Worm (Caenorhabditis elegans) whole organism, young adult: ENCODE data around the gene Y46D2A.1.

Source experiments
- C17E4.6 ChIP-seq: fragments of 200-800 bp; sonication (Bioruptor generic); IDR thresholded peaks from 2 replicates; pipeline ENCODE4 v1.3.6; 2022; ENCODE audit warnings: missing genetic modification reagents, missing genetic modification characterization, missing compliant biosample characterization
- D2030.7 ChIP-seq: fragments of 200-800 bp; sonication (Bioruptor generic); IDR thresholded peaks from 2 replicates; pipeline ENCODE4 v1.3.6; 2022; ENCODE audit warnings: missing genetic modification reagents, missing genetic modification characterization, missing compliant biosample characterization
- F49E8.2 ChIP-seq: sonication (generic microtip); optimal IDR thresholded peaks from 3 replicates; lab custom pipeline; 2017; ENCODE audit warnings: missing genetic modification characterization, mild to moderate bottlenecking, missing compliant biosample characterization, antibody characterized with exemption, moderate library complexity; ENCODE audit not compliant: insufficient read depth
- K12H6.12 ChIP-seq: fragments of 200-800 bp; sonication (Bioruptor generic); optimal IDR thresholded peaks from 2 replicates; lab custom pipeline; 2018; ENCODE audit warnings: mild to moderate bottlenecking, missing genetic modification characterization, missing compliant biosample characterization
- T07F8.4 ChIP-seq: sonication (generic microtip); optimal IDR thresholded peaks from 2 replicates; lab custom pipeline; 2016; ENCODE audit warnings: mild to moderate bottlenecking, missing genetic modification characterization, moderate library complexity, missing compliant biosample characterization
- T26A5.8 ChIP-seq: sonication (generic microtip); optimal IDR thresholded peaks from 2 replicates; lab custom pipeline; 2016; ENCODE audit warnings: missing genetic modification characterization, missing compliant biosample characterization
- Y79H2A.3 ChIP-seq: fragments of 200-800 bp; sonication (Bioruptor generic); conservative IDR thresholded peaks from 2 replicates; pipeline ENCODE4 v1.3.6; 2022; ENCODE audit warnings: missing genetic modification reagents, missing genetic modification characterization, missing compliant biosample characterization
- akir-1 ChIP-seq: fragments of 200-800 bp; sonication (Bioruptor generic); optimal IDR thresholded peaks from 2 replicates; lab custom pipeline; 2018; ENCODE audit warnings: mild to moderate bottlenecking, missing genetic modification characterization, moderate library complexity, missing compliant biosample characterization
- aptf-2 ChIP-seq: fragments of 200-800 bp; sonication (Bioruptor generic); conservative IDR thresholded peaks from 2 replicates; pipeline ENCODE4 v1.3.6; 2022; ENCODE audit warnings: missing genetic modification reagents, missing genetic modification characterization, missing compliant biosample characterization
- bed-2 ChIP-seq: fragments of 200-800 bp; sonication (Bioruptor generic); IDR thresholded peaks from 2 replicates; pipeline ENCODE4 v1.3.6; 2022; ENCODE audit warnings: missing genetic modification reagents, missing genetic modification characterization, missing compliant biosample characterization
- cebp-1 ChIP-seq, 2 experiments: fragments of 200-800 bp in 1 of 2; sonication (Bioruptor generic) in 1 of 2; sonication (generic microtip) in 1 of 2; IDR thresholded peaks in 1 of 2; optimal IDR thresholded peaks in 1 of 2; 2 replicates each; pipeline versions ENCODE4 v1.3.6 to Lab custom; 2017 to 2022; ENCODE audit warnings: missing compliant biosample characterization in 2 of 2, missing genetic modification characterization in 2 of 2, mild to moderate bottlenecking in 1 of 2, missing genetic modification reagents in 1 of 2, moderate library complexity in 1 of 2
- ceh-91 ChIP-seq: fragments of 200-800 bp; sonication (Bioruptor generic); IDR thresholded peaks from 2 replicates; pipeline ENCODE4 v1.3.6; 2022; ENCODE audit warnings: missing genetic modification reagents, missing genetic modification characterization, missing compliant biosample characterization
- chd-7 ChIP-seq: sonication (generic microtip); optimal IDR thresholded peaks from 2 replicates; lab custom pipeline; 2016; ENCODE audit warnings: mild to moderate bottlenecking, missing genetic modification characterization, moderate library complexity, missing compliant biosample characterization
- dox-1 ChIP-seq: fragments of 200-800 bp; sonication (Bioruptor generic); IDR thresholded peaks from 2 replicates; pipeline ENCODE4 v1.3.6; 2022; ENCODE audit warnings: missing genetic modification reagents, missing genetic modification characterization, missing compliant biosample characterization
- efl-1 ChIP-seq: fragments of 150-350 bp; optimal IDR thresholded peaks from 2 replicates; lab custom pipeline; 2014; ENCODE audit warnings: missing biosample characterization, missing genetic modification reagents, missing genetic modification characterization
- ekl-4 ChIP-seq: fragments of 200-800 bp; sonication (Bioruptor generic); IDR thresholded peaks from 2 replicates; pipeline ENCODE4 v1.3.6; 2022; ENCODE audit warnings: missing genetic modification reagents, missing genetic modification characterization, missing compliant biosample characterization
- ets-4 ChIP-seq: fragments of 200-800 bp; sonication (Bioruptor generic); optimal IDR thresholded peaks from 2 replicates; lab custom pipeline; 2018; ENCODE audit warnings: mild to moderate bottlenecking, missing genetic modification characterization, missing compliant biosample characterization
- hmg-1.2 ChIP-seq: fragments of 200-800 bp; sonication (Bioruptor generic); IDR thresholded peaks from 2 replicates; pipeline ENCODE4 v1.3.6; 2022; ENCODE audit warnings: missing genetic modification reagents, missing genetic modification characterization, missing compliant biosample characterization
- hrde-1 ChIP-seq: sonication (generic microtip); optimal IDR thresholded peaks from 2 replicates; lab custom pipeline; 2016; ENCODE audit warnings: missing genetic modification characterization, mild to moderate bottlenecking, missing compliant biosample characterization, moderate library complexity, missing genotype, missing genetic modification reagents, borderline replicate concordance
- let-526 ChIP-seq: fragments of 200-800 bp; sonication (Bioruptor generic); IDR thresholded peaks from 2 replicates; pipeline ENCODE4 v1.3.6; 2022; ENCODE audit warnings: missing genetic modification reagents, missing genetic modification characterization, missing compliant biosample characterization
- lin-26 ChIP-seq: fragments of 200-800 bp; sonication (Bioruptor generic); IDR thresholded peaks from 2 replicates; pipeline ENCODE4 v1.3.6; 2022; ENCODE audit warnings: missing genetic modification reagents, missing genetic modification characterization, missing compliant biosample characterization
- lin-54 ChIP-seq: fragments of 200-800 bp; sonication (Bioruptor generic); optimal IDR thresholded peaks from 2 replicates; lab custom pipeline; 2018; ENCODE audit warnings: mild to moderate bottlenecking, missing genetic modification characterization, missing compliant biosample characterization
- lsl-1 ChIP-seq: fragments of 200-800 bp; sonication (Bioruptor generic); optimal IDR thresholded peaks from 2 replicates; lab custom pipeline; 2018; ENCODE audit warnings: mild to moderate bottlenecking, missing genetic modification characterization, moderate library complexity, missing compliant biosample characterization
- madf-3 ChIP-seq: fragments of 200-800 bp; sonication (Bioruptor generic); IDR thresholded peaks from 2 replicates; pipeline ENCODE4 v1.3.6; 2022; ENCODE audit warnings: missing genetic modification reagents, missing genetic modification characterization, missing compliant biosample characterization
- madf-6 ChIP-seq: fragments of 200-800 bp; sonication (Bioruptor generic); IDR thresholded peaks from 2 replicates; pipeline ENCODE4 v1.3.6; 2022; ENCODE audit warnings: missing genetic modification reagents, missing genetic modification characterization, missing compliant biosample characterization
- mcd-1 ChIP-seq: fragments of 200-800 bp; sonication (Bioruptor generic); IDR thresholded peaks from 2 replicates; pipeline ENCODE4 v1.3.6; 2022; ENCODE audit warnings: missing genetic modification reagents, missing genetic modification characterization, missing compliant biosample characterization
- mel-28 ChIP-seq: sonication (generic microtip); optimal IDR thresholded peaks from 2 replicates; lab custom pipeline; 2016; ENCODE audit warnings: borderline replicate concordance, mild to moderate bottlenecking, missing genetic modification characterization, missing compliant biosample characterization
- mxl-1 ChIP-seq: sonication (generic microtip); optimal IDR thresholded peaks from 2 replicates; lab custom pipeline; 2016; ENCODE audit warnings: missing genetic modification characterization, missing compliant biosample characterization
- nfya-2 ChIP-seq: fragments of 200-800 bp; sonication (Bioruptor generic); IDR thresholded peaks from 2 replicates; pipeline ENCODE4 v1.3.6; 2022; ENCODE audit warnings: missing genetic modification reagents, missing genetic modification characterization, missing compliant biosample characterization
- nfyb-1 ChIP-seq: fragments of 200-800 bp; sonication (Bioruptor generic); IDR thresholded peaks from 2 replicates; pipeline ENCODE4 v1.3.6; 2022; ENCODE audit warnings: missing genetic modification reagents, missing genetic modification characterization, missing compliant biosample characterization
- nhr-120 ChIP-seq: fragments of 200-800 bp; sonication (Bioruptor generic); IDR thresholded peaks from 2 replicates; pipeline ENCODE4 v1.3.6; 2022; ENCODE audit warnings: missing genetic modification characterization, missing compliant biosample characterization
- rcor-1 ChIP-seq: fragments of 200-800 bp; sonication (Bioruptor generic); IDR thresholded peaks from 2 replicates; pipeline ENCODE4 v1.3.6; 2022; ENCODE audit warnings: missing genetic modification reagents, missing genetic modification characterization, missing compliant biosample characterization
- rec-8 ChIP-seq, 2 experiments: sonication (generic microtip); optimal IDR thresholded peaks; 2 replicates each; lab custom pipeline; 2016; ENCODE audit warnings: mild to moderate bottlenecking in 2 of 2, missing genetic modification characterization in 2 of 2, missing genetic modification reagents in 2 of 2, missing genotype in 2 of 2, missing biosample characterization in 1 of 2, missing compliant biosample characterization in 1 of 2, moderate library complexity in 1 of 2
- repo-1 ChIP-seq: sonication (generic microtip); optimal IDR thresholded peaks from 2 replicates; lab custom pipeline; 2017; ENCODE audit warnings: mild to moderate bottlenecking, missing genetic modification characterization, missing compliant biosample characterization
- rpc-1 ChIP-seq, 2 experiments: fragments of 150-350 bp in 1 of 2; sonication (generic microtip) in 1 of 2; optimal IDR thresholded peaks; 2 replicates each; lab custom pipeline; 2014 to 2018; ENCODE audit warnings: missing biosample characterization in 1 of 2, missing genetic modification characterization in 1 of 2, missing genetic modification reagents in 1 of 2, missing genotype in 1 of 2
- sea-2 ChIP-seq: fragments of 200-800 bp; sonication (Bioruptor generic); IDR thresholded peaks from 2 replicates; pipeline ENCODE4 v1.3.6; 2022; ENCODE audit warnings: missing genetic modification characterization, missing compliant biosample characterization
- snpc-1.1 ChIP-seq: sonication (generic microtip); optimal IDR thresholded peaks from 2 replicates; lab custom pipeline; 2017; ENCODE audit warnings: missing genetic modification characterization, mild to moderate bottlenecking, missing compliant biosample characterization, antibody characterized with exemption, moderate library complexity, missing genotype, missing genetic modification reagents; ENCODE audit not compliant: insufficient read depth
- unc-130 ChIP-seq: sonication (generic microtip); optimal IDR thresholded peaks from 2 replicates; lab custom pipeline; 2016; ENCODE audit warnings: missing genetic modification reagents, missing genetic modification characterization, missing compliant biosample characterization
- unc-62 ChIP-seq: fragments of 150-350 bp; optimal IDR thresholded peaks from 2 replicates; lab custom pipeline; 2014; ENCODE audit warnings: missing biosample characterization, missing genetic modification reagents, missing genetic modification characterization
- ztf-25 ChIP-seq: fragments of 200-800 bp; sonication (Bioruptor generic); IDR thresholded peaks from 2 replicates; pipeline ENCODE4 v1.3.6; 2022; ENCODE audit warnings: missing genetic modification reagents, missing genetic modification characterization, missing compliant biosample characterization

Y46D2A.1 gene

DNA sequence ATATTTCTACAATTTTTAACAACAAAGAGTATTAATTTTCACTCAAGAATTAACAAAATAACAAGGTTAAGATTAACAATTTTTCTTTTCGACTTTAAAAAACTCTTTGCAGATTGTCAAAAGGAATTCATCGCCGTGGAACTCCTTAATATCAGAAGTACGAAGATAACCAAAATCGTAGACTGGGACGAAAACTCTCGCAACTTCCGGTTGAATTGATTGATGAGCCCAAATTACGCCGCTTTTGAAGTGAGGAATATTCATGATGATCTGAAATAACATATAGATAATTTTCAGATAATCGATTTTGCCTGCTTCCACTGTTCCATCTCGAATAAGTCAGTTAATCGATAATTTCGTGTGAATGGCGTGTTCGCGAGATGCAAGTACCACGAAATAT, 21.4 kb downstream of the Y46D2A.1 start, which contains the start of gene F14D2.15:
F14D2.15 (minus strand) TSS at position 101 of the 400 bp plus-strand sequence.
- TF ChIP-seq madf-3 (no peak), mcd-1 (GFP tag; lab: Robert Waterston, UW) (no peak), Y79H2A.3 (GFP tag; lab: Robert Waterston, UW) (no peak), cebp-1 (GFP tag; IDR thresholded peaks at IDR 0.05; lab: Robert Waterston, UW) (no peak), cebp-1 (tag; optimal IDR thresholded peaks at IDR 0.05; lab: Kevin White, UChicago) (no peak), ekl-4 (GFP tag; lab: Robert Waterston, UW) (no peak), T07F8.4 (no peak), mxl-1 (no peak), ztf-25 (GFP tag; lab: Robert Waterston, UW) (no peak), repo-1 (tag; lab: Kevin White, UChicago) (no peak), rec-8 (tag; optimal IDR thresholded peaks at IDR 0.05; lab: Kevin White, UChicago) (no peak), T26A5.8 (tag; lab: Kevin White, UChicago) (no peak), K12H6.12 (tag; lab: Kevin White, UChicago) (no peak), rpc-1 (optimal IDR thresholded peaks at IDR 0.05; lab: Kevin White, UChicago) (no peak), rpc-1 (tag; optimal IDR thresholded peaks at IDR 0.05; lab: Kevin White, UChicago) (no peak), let-526 (GFP tag; lab: Robert Waterston, UW) (no peak), C17E4.6 (no peak), lin-26 (GFP tag; lab: Robert Waterston, UW) (no peak), nhr-120 (GFP tag; lab: Robert Waterston, UW) (no peak), bed-2 (GFP tag; lab: Robert Waterston, UW) (no peak), ets-4 (GFP tag; lab: Kevin White, UChicago) (no peak), akir-1 (GFP tag; lab: Kevin White, UChicago) (no peak)

DNA sequence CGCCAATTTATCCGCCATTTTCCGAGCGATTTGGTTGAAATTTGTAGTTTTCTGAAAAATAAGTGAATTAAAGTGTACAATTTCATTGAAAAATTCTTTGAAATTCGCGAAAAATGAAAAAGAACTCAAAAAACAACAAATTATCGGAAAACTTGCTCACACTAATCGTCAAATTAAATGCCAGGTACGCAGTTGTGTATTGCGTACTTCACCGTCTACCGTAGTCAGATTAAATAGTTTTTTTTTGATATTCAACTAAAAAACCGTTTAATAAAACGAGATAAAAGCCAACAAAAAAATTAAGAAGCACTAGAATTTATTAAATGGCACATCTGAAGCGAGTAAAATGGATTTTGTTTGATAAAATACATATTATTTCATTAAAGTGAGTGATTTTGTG, 22.6 kb downstream of the Y46D2A.1 start, which contains the start of gene bath-28:
bath-28 (minus strand) TSS at position 51 of the 400 bp plus-strand sequence.
- TF ChIP-seq madf-6 (GFP tag; lab: Robert Waterston, UW), result peak; percentile 54; the same call in 1 of the 2 replicates
- TF ChIP-seq D2030.7, result peak; percentile 36; the same call in 1 of the 2 replicates
- TF ChIP-seq lsl-1 (GFP tag; lab: Kevin White, UChicago), result peak; percentile 72
- TF ChIP-seq mel-28, result no peak
- TF ChIP-seq lin-54, result no peak
- TF ChIP-seq let-526 (GFP tag; lab: Robert Waterston, UW), result no peak

DNA sequence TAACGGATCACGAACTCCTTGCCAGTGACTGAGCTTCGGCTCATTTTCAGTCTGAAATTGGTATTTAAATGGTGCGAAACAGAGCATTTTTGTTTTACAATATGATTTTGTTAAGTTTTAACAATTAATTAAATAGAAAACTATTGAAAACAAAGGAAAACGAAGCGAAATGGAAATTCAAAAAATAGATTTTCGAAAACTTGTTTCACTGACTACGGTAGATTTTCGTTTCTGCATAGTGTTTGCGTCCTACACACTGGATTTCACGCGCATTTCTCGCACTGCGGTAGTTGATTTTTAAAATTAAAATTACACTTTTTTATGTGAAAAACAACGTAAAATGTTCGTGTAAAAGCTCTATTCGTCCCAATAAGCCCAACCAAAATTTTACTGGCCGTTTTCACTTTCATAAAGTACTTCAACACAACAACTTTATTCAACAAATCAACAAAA, 24.0 kb downstream of the Y46D2A.1 start, which contains the start of gene bath-30:
bath-30 (minus strand) TSS at position 51 of the 453 bp plus-strand sequence.
- TF ChIP-seq efl-1 (GFP tag; lab: Kevin White, UChicago) (no peak), unc-62 (GFP tag; lab: Kevin White, UChicago) (no peak), Y79H2A.3 (GFP tag; lab: Robert Waterston, UW) (no peak), snpc-1.1 (tag; lab: Kevin White, UChicago) (peak; percentile 13), F49E8.2 (tag; lab: Kevin White, UChicago) (peak; percentile 13), D2030.7 (peak; percentile 40), ceh-91 (0 out of 2 replicates have a peak, but pooled peaks have one; percentile 24), lsl-1 (GFP tag; lab: Kevin White, UChicago) (peak; percentile 81), madf-6 (GFP tag; lab: Robert Waterston, UW) (peak; percentile 52)

DNA sequence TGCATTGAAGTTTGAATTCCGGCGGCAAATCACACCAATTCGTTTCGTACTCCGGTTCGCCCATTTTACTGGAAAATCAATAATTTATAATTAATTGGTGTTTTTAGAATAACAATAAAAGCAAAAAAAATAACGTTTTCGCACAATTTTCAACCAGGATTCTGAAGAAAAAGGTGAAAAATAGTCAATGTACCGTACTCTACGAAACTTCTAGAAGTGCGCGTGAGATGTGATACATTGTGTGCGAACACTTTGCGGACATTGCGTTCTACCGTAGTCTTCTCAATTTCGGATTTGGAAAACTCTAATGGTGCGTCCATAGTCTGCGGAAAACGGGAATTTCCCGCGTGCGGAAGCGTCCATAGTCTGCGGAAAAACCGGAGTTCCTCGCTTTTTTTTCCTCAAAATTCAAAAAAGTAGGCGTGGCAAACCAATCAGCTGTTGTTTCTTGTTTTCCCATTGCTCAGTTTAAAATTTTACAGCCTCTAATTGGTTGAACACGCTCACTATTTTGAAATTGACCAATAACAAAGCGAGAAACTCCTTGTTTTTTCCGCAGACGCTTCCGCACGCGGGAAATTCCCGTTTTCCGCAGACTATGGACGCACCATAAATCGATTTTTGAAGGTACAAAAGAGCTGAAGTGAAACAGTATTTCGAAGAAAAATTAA, 25.7 kb downstream of the Y46D2A.1 start, which contains the start of the genes F14D2.14 and bath-29:
F14D2.14 (minus strand) TSS at position 51 of the 671 bp plus-strand sequence.
bath-29 (plus strand) TSS at position 621 of the 671 bp plus-strand sequence.
- TF ChIP-seq chd-7 (tag; lab: Kevin White, UChicago) (no peak), mcd-1 (GFP tag; lab: Robert Waterston, UW) (0 out of 2 replicates have a peak, but pooled peaks have one; percentile 15), nfyb-1 (GFP tag; lab: Robert Waterston, UW) (peak; percentile 70; the same call in 1 of the 2 replicates), unc-130 (GFP tag; lab: Kevin White, UChicago) (no peak), nfya-2 (GFP tag; lab: Robert Waterston, UW) (no peak), efl-1 (GFP tag; lab: Kevin White, UChicago) (peak; percentile 0), hrde-1 (no peak), D2030.7 (peak; percentile 51), dox-1 (GFP tag; lab: Robert Waterston, UW) (peak; percentile 40; the same call in 1 of the 2 replicates), aptf-2 (GFP tag; lab: Robert Waterston, UW) (no peak), rcor-1 (GFP tag; lab: Robert Waterston, UW) (peak; percentile 15; the same call in 1 of the 2 replicates), lin-26 (GFP tag; lab: Robert Waterston, UW) (no peak), madf-6 (GFP tag; lab: Robert Waterston, UW) (peak; percentile 84), hmg-1.2 (GFP tag; lab: Robert Waterston, UW) (0 out of 2 replicates have a peak, but pooled peaks have one; percentile 5), sea-2 (no peak)
